Worm (Caenorhabditis elegans) whole organism, early embryonic: Measurements from ENCODE around the gene rmd-3.

ENCODE experiments used
- ama-1 ChIP-seq: fragments of 150-350 bp; optimal IDR thresholded peaks from 2 replicates; lab custom pipeline; 2014
- hmbx-1 ChIP-seq: sonication (generic microtip); optimal IDR thresholded peaks from 2 replicates; lab custom pipeline; 2016; ENCODE audit warnings: mild to moderate bottlenecking, missing genetic modification characterization, missing compliant biosample characterization

DNA sequence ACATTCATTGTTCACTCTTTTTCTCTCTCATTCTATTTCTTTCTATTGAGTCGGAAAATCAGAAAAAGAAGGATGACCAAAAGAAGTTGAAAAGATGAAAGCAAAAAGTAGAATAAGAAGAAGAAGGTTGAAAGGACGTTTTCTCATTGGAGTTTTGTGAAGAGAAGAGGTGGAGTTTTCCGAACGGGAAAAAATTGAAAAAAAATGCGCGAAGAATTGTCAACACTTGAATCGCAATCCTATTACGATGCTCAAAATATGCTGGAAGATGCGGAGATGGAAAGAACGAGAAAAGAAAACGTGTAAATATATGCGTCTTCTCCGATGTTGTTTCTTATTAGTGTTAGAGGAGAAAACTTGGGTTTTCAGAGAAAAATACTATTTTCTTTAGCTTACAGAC, 6.0 kb downstream of the rmd-3 start:
- TF ChIP-seq ama-1 (lab: Kevin White, UChicago) (no peak), hmbx-1 (tag; lab: Kevin White, UChicago) (no peak)
